Worm (Caenorhabditis elegans): ENCODE results near the gene nduf-11.

Gene nduf-11

ce11 chrII:11319591-11319990 is 25.8 kb downstream of the nduf-11 start, which contains the start of gene nlp-51:
Gene nlp-51, minus strand, starts transcription at chrII:11319691.
- TF ChIP-seq ceh-19 (GFP tag; optimal IDR thresholded peaks at IDR 0.05): no peak

- TF ChIP-seq che-1 (tag; optimal IDR thresholded peaks at IDR 0.05): no peak
- no peak for TF ChIP-seq hlh-15 (tag; optimal IDR thresholded peaks at IDR 0.05)
- TF ChIP-seq ets-4 (tag; optimal IDR thresholded peaks at IDR 0.05): no peak
- no peak for TF ChIP-seq nfya-1 (tag; optimal IDR thresholded peaks at IDR 0.05)
- TF ChIP-seq ceh-30 (tag; optimal IDR thresholded peaks at IDR 0.05): no peak
- peak; percentile 63 for TF ChIP-seq unc-42 (tag; optimal IDR thresholded peaks at IDR 0.05)
Measured at ce11 chrII:11316663-11317062, 28.8 kb downstream of the nduf-11 start.

- TF ChIP-seq dve-1 (tag; optimal IDR thresholded peaks at IDR 0.05) (no peak), npax-4 (tag; optimal IDR thresholded peaks at IDR 0.05) (no peak), tbx-2 (tag; optimal IDR thresholded peaks at IDR 0.05) (no peak), ceh-30 (tag; optimal IDR thresholded peaks at IDR 0.05) (no peak), tbx-7 (tag; optimal IDR thresholded peaks at IDR 0.05) (no peak), ceh-24 (tag; optimal IDR thresholded peaks at IDR 0.05) (no peak)
Measured at ce11 chrII:11314165-11314564, 31.3 kb downstream of the nduf-11 start, which contains the start of gene T24F1.4. Gene T24F1.4, minus strand, starts transcription at chrII:11314265.

- no peak for TF ChIP-seq zip-5 (tag; optimal IDR thresholded peaks at IDR 0.05)
- no peak for TF ChIP-seq dmd-4 (tag; optimal IDR thresholded peaks at IDR 0.05; ENCODE audit: borderline replicate concordance)
- TF ChIP-seq hlh-13 (GFP tag; optimal IDR thresholded peaks at IDR 0.05): no peak
- no peak for TF ChIP-seq ahr-1 (tag; optimal IDR thresholded peaks at IDR 0.05)
- no peak for TF ChIP-seq ceh-6 (GFP tag; optimal IDR thresholded peaks at IDR 0.05)
- no peak for TF ChIP-seq pqm-1 (tag; optimal IDR thresholded peaks at IDR 0.05)
- TF ChIP-seq ceh-18 (tag; optimal IDR thresholded peaks at IDR 0.05): no peak
- no peak for TF ChIP-seq ceh-24 (tag; optimal IDR thresholded peaks at IDR 0.05)
- TF ChIP-seq elt-4 (tag; optimal IDR thresholded peaks at IDR 0.05): no peak
- no peak for TF ChIP-seq sdc-2 (tag; optimal IDR thresholded peaks at IDR 0.05)
- TF ChIP-seq ceh-22 (tag; optimal IDR thresholded peaks at IDR 0.05): no peak
- no peak for TF ChIP-seq pha-4 (tag; optimal IDR thresholded peaks at IDR 0.05)
- no peak for TF ChIP-seq gmeb-2 (tag; optimal IDR thresholded peaks at IDR 0.05)
- no peak for TF ChIP-seq nhr-232 (tag; optimal IDR thresholded peaks at IDR 0.05)
- TF ChIP-seq ceh-2 (tag; optimal IDR thresholded peaks at IDR 0.05): no peak
- no peak for TF ChIP-seq C08G9.2 (tag; optimal IDR thresholded peaks at IDR 0.05)
- TF ChIP-seq pros-1 (tag; optimal IDR thresholded peaks at IDR 0.05): no peak
- TF ChIP-seq sox-2 (GFP tag; IDR thresholded peaks at IDR 0.05): no peak
Measured at ce11 chrII:11312223-11312622, 33.2 kb downstream of the nduf-11 start, which contains the start of gene T24F1.7. Gene T24F1.7, plus strand, starts transcription at chrII:11312523.

- TF ChIP-seq ceh-34 (tag; optimal IDR thresholded peaks at IDR 0.05): no peak
- no peak for TF ChIP-seq pros-1 (tag; optimal IDR thresholded peaks at IDR 0.05)
- TF ChIP-seq mec-3 (tag; optimal IDR thresholded peaks at IDR 0.05; ENCODE audit: borderline replicate concordance): no peak
- no peak for TF ChIP-seq K02D7.2 (tag; optimal IDR thresholded peaks at IDR 0.05)
- TF ChIP-seq hlh-15 (tag; optimal IDR thresholded peaks at IDR 0.05): no peak
- TF ChIP-seq C08G9.2 (tag; optimal IDR thresholded peaks at IDR 0.05): no peak
- TF ChIP-seq sox-2 (GFP tag; IDR thresholded peaks at IDR 0.05): no peak
- no peak for TF ChIP-seq ceh-22 (tag; optimal IDR thresholded peaks at IDR 0.05)
- TF ChIP-seq ceh-24 (tag; optimal IDR thresholded peaks at IDR 0.05): no peak
- TF ChIP-seq sdc-2 (tag; optimal IDR thresholded peaks at IDR 0.05): no peak
- TF ChIP-seq ref-2 (tag; optimal IDR thresholded peaks at IDR 0.05): no peak
- TF ChIP-seq ets-4 (tag; optimal IDR thresholded peaks at IDR 0.05): no peak
- no peak for TF ChIP-seq ama-1 (optimal IDR thresholded peaks at IDR 0.05)
- no peak for TF ChIP-seq che-1 (tag; optimal IDR thresholded peaks at IDR 0.05)
- no peak for TF ChIP-seq odd-2 (tag; optimal IDR thresholded peaks at IDR 0.05)
- no peak for TF ChIP-seq unc-42 (tag; optimal IDR thresholded peaks at IDR 0.05)
- TF ChIP-seq unc-3 (GFP tag; conservative IDR thresholded peaks at IDR 0.05): no peak
- TF ChIP-seq unc-3 (tag; optimal IDR thresholded peaks at IDR 0.05): no peak
Measured at ce11 chrII:11307953-11308352, 37.5 kb downstream of the nduf-11 start.

Data from whole organism, late embryonic.